Fruit fly (Drosophila melanogaster): ENCODE results near the gene yl.
A peak's percentile ranks its signal among the peaks of the same experiment; 100 is the strongest.

- TF ChIP-seq CG15710 (tag; optimal IDR thresholded peaks at IDR 0.05) (peak; percentile 87), CG9948 (tag; optimal IDR thresholded peaks at IDR 0.05) (peak; percentile 81), CG14655 (GFP tag; optimal IDR thresholded peaks at IDR 0.05) (no peak), EcR (GFP tag; optimal IDR thresholded peaks at IDR 0.05) (no peak), CG17806 (tag; optimal IDR thresholded peaks at IDR 0.05) (peak; percentile 83), CG10348 (GFP tag; IDR thresholded peaks at IDR 0.05) (peak; percentile 41; the same call in 1 of the 2 replicates), CG34367 (tag; optimal IDR thresholded peaks at IDR 0.05) (peak; percentile 84), gl (tag; optimal IDR thresholded peaks at IDR 0.05) (peak; percentile 64)
Observed at dm6 chrX:14237873-14238394, 44.9 kb downstream of the yl start, which contains the start of the genes Fbxl4 and Dus2.
